Worm (Caenorhabditis elegans) whole organism, L2 larva: ENCODE results near the gene F17C11.26.

ENCODE experiments used
- C34F6.9 ChIP-seq: fragments of 150-350 bp; optimal IDR thresholded peaks from 2 replicates; lab custom pipeline; 2014; ENCODE audit warnings: missing biosample characterization, missing genetic modification characterization
- F13H6.1 ChIP-seq: sonication (generic microtip); optimal IDR thresholded peaks from 2 replicates; lab custom pipeline; 2016; ENCODE audit warnings: missing genetic modification characterization, missing compliant biosample characterization
- R02D3.7 ChIP-seq: fragments of 150-350 bp; optimal IDR thresholded peaks from 2 replicates; lab custom pipeline; 2014; ENCODE audit warnings: missing biosample characterization, missing genetic modification characterization
- ZK546.5 ChIP-seq: sonication (generic microtip); optimal IDR thresholded peaks from 2 replicates; lab custom pipeline; 2017; ENCODE audit warnings: missing biosample characterization, missing genetic modification characterization
- aly-2 ChIP-seq: fragments of 150-350 bp; optimal IDR thresholded peaks from 2 replicates; lab custom pipeline; 2014; ENCODE audit warnings: missing biosample characterization, missing genetic modification characterization
- ama-1 ChIP-seq: fragments of 150-350 bp; optimal IDR thresholded peaks from 2 replicates; lab custom pipeline; 2018; ENCODE audit warnings: inconsistent platforms
- blmp-1 ChIP-seq: sonication (generic microtip); optimal IDR thresholded peaks from 2 replicates; lab custom pipeline; 2017; ENCODE audit warnings: missing genetic modification characterization, mild to moderate bottlenecking, missing compliant biosample characterization, antibody characterized with exemption, moderate library complexity; ENCODE audit not compliant: insufficient read depth
- ceh-16 ChIP-seq: fragments of 150-350 bp; optimal IDR thresholded peaks from 2 replicates; lab custom pipeline; 2014; ENCODE audit warnings: missing biosample characterization, missing genetic modification characterization
- ceh-82 ChIP-seq: fragments of 150-350 bp; optimal IDR thresholded peaks from 2 replicates; lab custom pipeline; 2014; ENCODE audit warnings: missing biosample characterization, missing genetic modification characterization
- crh-2 ChIP-seq: sonication (generic microtip); optimal IDR thresholded peaks from 2 replicates; lab custom pipeline; 2017; ENCODE audit warnings: missing biosample characterization, missing genetic modification characterization
- dmd-4 ChIP-seq: sonication (generic microtip); optimal IDR thresholded peaks from 2 replicates; lab custom pipeline; 2017; ENCODE audit warnings: missing biosample characterization, missing genetic modification characterization
- egl-27 ChIP-seq: sonication (generic microtip); optimal IDR thresholded peaks from 3 replicates; lab custom pipeline; 2017; ENCODE audit warnings: missing biosample characterization, missing genetic modification reagents, missing genetic modification characterization
- elt-1 ChIP-seq: fragments of 150-350 bp; optimal IDR thresholded peaks from 2 replicates; lab custom pipeline; 2014; ENCODE audit warnings: missing biosample characterization, missing genetic modification characterization
- fos-1 ChIP-seq: fragments of 150-350 bp; optimal IDR thresholded peaks from 2 replicates; lab custom pipeline; 2014; ENCODE audit warnings: missing biosample characterization, missing genetic modification characterization
- gmeb-1 ChIP-seq: fragments of 150-350 bp; optimal IDR thresholded peaks from 2 replicates; lab custom pipeline; 2014; ENCODE audit warnings: missing biosample characterization, missing genetic modification characterization
- lin-11 ChIP-seq: fragments of 150-350 bp; sonication (generic microtip); optimal IDR thresholded peaks from 2 replicates; lab custom pipeline; 2014; ENCODE audit warnings: missing biosample characterization, missing genetic modification characterization, inconsistent platforms, mixed read lengths
- lin-13 ChIP-seq: fragments of 150-350 bp; optimal IDR thresholded peaks from 2 replicates; lab custom pipeline; 2014; ENCODE audit warnings: missing biosample characterization, missing genetic modification reagents, missing genetic modification characterization
- lin-39 ChIP-seq: fragments of 150-350 bp; optimal IDR thresholded peaks from 2 replicates; lab custom pipeline; 2014; ENCODE audit warnings: missing biosample characterization, missing genetic modification reagents, missing genetic modification characterization
- lsy-2 ChIP-seq, 2 experiments: fragments of 150-350 bp in 1 of 2; sonication (generic microtip) in 1 of 2; optimal IDR thresholded peaks; 2 replicates each; lab custom pipeline; 2014 to 2017; ENCODE audit warnings: missing biosample characterization in 2 of 2, missing genetic modification characterization in 2 of 2
- mab-5 ChIP-seq: fragments of 150-350 bp; optimal IDR thresholded peaks from 2 replicates; lab custom pipeline; 2014; ENCODE audit warnings: missing biosample characterization, missing genetic modification characterization
- mbf-1 ChIP-seq: sonication (generic microtip); optimal IDR thresholded peaks from 2 replicates; lab custom pipeline; 2017; ENCODE audit warnings: missing biosample characterization, missing genetic modification characterization
- mdl-1 ChIP-seq, 2 experiments: fragments of 150-350 bp in 1 of 2; sonication (generic microtip) in 1 of 2; optimal IDR thresholded peaks; 2 replicates each; lab custom pipeline; 2017; ENCODE audit warnings: missing biosample characterization in 2 of 2, missing genetic modification characterization in 2 of 2
- nhr-10 ChIP-seq: sonication (generic microtip); optimal IDR thresholded peaks from 2 replicates; lab custom pipeline; 2017; ENCODE audit warnings: missing biosample characterization, missing genetic modification characterization
- nhr-11 ChIP-seq: fragments of 150-350 bp; optimal IDR thresholded peaks from 2 replicates; lab custom pipeline; 2014; ENCODE audit warnings: missing biosample characterization, missing genetic modification characterization
- nhr-12 ChIP-seq: fragments of 150-350 bp; optimal IDR thresholded peaks from 2 replicates; lab custom pipeline; 2014; ENCODE audit warnings: missing biosample characterization, missing genetic modification characterization
- nhr-129 ChIP-seq: fragments of 150-350 bp; optimal IDR thresholded peaks from 2 replicates; lab custom pipeline; 2014; ENCODE audit warnings: missing biosample characterization, missing genetic modification characterization
- nhr-21 ChIP-seq: fragments of 150-350 bp; optimal IDR thresholded peaks from 2 replicates; lab custom pipeline; 2014; ENCODE audit warnings: missing biosample characterization, missing genetic modification characterization
- nhr-23 ChIP-seq: fragments of 150-350 bp; optimal IDR thresholded peaks from 2 replicates; lab custom pipeline; 2014; ENCODE audit warnings: missing biosample characterization, missing genetic modification reagents, missing genetic modification characterization
- nhr-237 ChIP-seq: fragments of 150-350 bp; optimal IDR thresholded peaks from 2 replicates; lab custom pipeline; 2014; ENCODE audit warnings: missing biosample characterization, missing genetic modification characterization
- nhr-25 ChIP-seq: fragments of 150-350 bp; sonication (generic microtip); optimal IDR thresholded peaks from 3 replicates; lab custom pipeline; 2014; ENCODE audit warnings: missing biosample characterization, missing genetic modification characterization
- peb-1 ChIP-seq: fragments of 150-350 bp; optimal IDR thresholded peaks from 2 replicates; lab custom pipeline; 2014; ENCODE audit warnings: missing biosample characterization, missing genetic modification characterization
- sem-4 ChIP-seq: fragments of 150-350 bp; optimal IDR thresholded peaks from 2 replicates; lab custom pipeline; 2014; ENCODE audit warnings: missing biosample characterization, missing genetic modification reagents, missing genetic modification characterization
- skn-1 ChIP-seq: sonication (generic microtip); optimal IDR thresholded peaks from 2 replicates; lab custom pipeline; 2017; ENCODE audit warnings: missing biosample characterization, missing genetic modification characterization
- sma-9 ChIP-seq, 2 experiments: fragments of 150-350 bp in 1 of 2; sonication (generic microtip) in 1 of 2; optimal IDR thresholded peaks; 2 replicates each; lab custom pipeline; 2014 to 2016; ENCODE audit warnings: missing genetic modification characterization in 2 of 2, mild to moderate bottlenecking in 1 of 2, missing biosample characterization in 1 of 2, missing compliant biosample characterization in 1 of 2, missing genetic modification reagents in 1 of 2, moderate library complexity in 1 of 2
- snpc-4 ChIP-seq: fragments of 150-350 bp; optimal IDR thresholded peaks from 2 replicates; lab custom pipeline; 2014; ENCODE audit warnings: missing biosample characterization, missing genetic modification characterization
- unc-39 ChIP-seq: fragments of 150-350 bp; optimal IDR thresholded peaks from 2 replicates; lab custom pipeline; 2014; ENCODE audit warnings: missing biosample characterization, missing genetic modification characterization
- unc-55 ChIP-seq: fragments of 150-350 bp; sonication (generic microtip); optimal IDR thresholded peaks from 3 replicates; lab custom pipeline; 2014; ENCODE audit warnings: missing biosample characterization, missing genetic modification reagents, missing genetic modification characterization
- unc-62 ChIP-seq: fragments of 150-350 bp; optimal IDR thresholded peaks from 2 replicates; lab custom pipeline; 2014; ENCODE audit warnings: missing biosample characterization, missing genetic modification reagents, missing genetic modification characterization
- zag-1 ChIP-seq: fragments of 150-350 bp; optimal IDR thresholded peaks from 2 replicates; lab custom pipeline; 2014; ENCODE audit warnings: missing biosample characterization, missing genetic modification characterization
- ztf-1 ChIP-seq: fragments of 200-800 bp; sonication (Bioruptor generic); conservative IDR thresholded peaks from 2 replicates; pipeline ENCODE4 v1.3.6; 2022; ENCODE audit warnings: missing genetic modification characterization, missing compliant biosample characterization
- ztf-11 ChIP-seq: sonication (generic microtip); optimal IDR thresholded peaks from 2 replicates; lab custom pipeline; 2017; ENCODE audit warnings: missing biosample characterization, missing genetic modification characterization
- ztf-4 ChIP-seq: fragments of 150-350 bp; optimal IDR thresholded peaks from 2 replicates; lab custom pipeline; 2014; ENCODE audit warnings: missing biosample characterization, missing genetic modification characterization

F17C11.26 gene

DNA sequence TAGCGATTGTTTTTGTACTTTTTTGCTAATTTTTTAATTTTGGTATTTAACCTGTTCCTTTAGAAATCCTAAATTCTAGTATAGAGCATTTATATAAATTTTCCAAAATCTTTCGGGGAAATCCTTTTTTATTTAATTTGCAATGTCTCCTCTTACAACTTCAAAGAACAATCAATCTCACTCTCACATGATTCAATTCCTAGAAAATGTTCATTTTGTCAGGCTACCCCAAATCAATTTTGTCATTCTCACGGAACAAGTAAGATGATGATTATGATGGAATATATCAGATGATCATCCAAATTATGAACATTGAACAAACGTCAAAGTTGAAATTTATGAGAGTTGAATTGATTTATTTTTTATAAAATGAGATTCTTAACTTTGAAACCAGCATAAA, 4.0 kb upstream of the F17C11.26 start (continued):
- TF ChIP-seq ZK546.5 (tag; lab: Kevin White, UChicago) = no peak
- TF ChIP-seq unc-55 (GFP tag; lab: Kevin White, UChicago) = no peak
- TF ChIP-seq nhr-12 (tag; lab: Kevin White, UChicago) = no peak
- no peak for TF ChIP-seq peb-1 (tag; lab: Kevin White, UChicago)
- peak; percentile 55 for TF ChIP-seq skn-1 (tag; lab: Kevin White, UChicago)
- TF ChIP-seq nhr-10 (tag; lab: Kevin White, UChicago) = no peak
- TF ChIP-seq R02D3.7 = no peak
- TF ChIP-seq ceh-16 = no peak
- no peak for TF ChIP-seq lin-39 (tag; lab: Kevin White, UChicago)
- no peak for TF ChIP-seq ztf-1
- TF ChIP-seq mdl-1 (tag; optimal IDR thresholded peaks at IDR 0.05; lab: Kevin White, UChicago) = no peak
- peak; percentile 61 for TF ChIP-seq ztf-4 (tag; lab: Kevin White, UChicago)
- no peak for TF ChIP-seq dmd-4
- peak; percentile 63 for TF ChIP-seq sem-4
- peak; percentile 84 for TF ChIP-seq sma-9 (GFP tag; optimal IDR thresholded peaks at IDR 0.05; lab: Kevin White, UChicago)
- TF ChIP-seq sma-9 (tag; optimal IDR thresholded peaks at IDR 0.05; lab: Kevin White, UChicago) = no peak
- TF ChIP-seq aly-2 (tag; lab: Kevin White, UChicago) = no peak

DNA sequence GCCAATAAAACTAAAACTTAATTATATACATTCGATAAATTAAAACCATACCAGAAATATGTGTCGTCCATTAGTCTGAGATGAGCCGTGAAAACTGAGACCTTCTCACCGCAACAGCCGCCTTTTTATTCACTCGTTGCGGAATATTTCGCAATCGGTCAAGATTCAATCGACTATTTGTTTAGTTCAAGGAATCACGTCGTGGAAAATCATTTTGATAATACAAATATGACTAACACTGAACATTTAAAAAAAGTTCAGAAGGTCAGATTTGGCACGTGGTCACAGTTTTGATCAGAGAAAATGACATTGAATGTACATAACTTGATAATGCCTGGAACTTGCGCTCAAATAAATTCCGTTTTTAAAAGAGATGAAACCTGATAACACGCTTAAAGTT, 2.5 kb upstream of the F17C11.26 start, which contains the start of gene F17C11.11:
Gene F17C11.11 (minus strand): TSS at position 79 of the 400 bp plus-strand sequence.
- TF ChIP-seq unc-39 (tag; lab: Kevin White, UChicago) = no peak
- no peak for TF ChIP-seq elt-1 (tag; lab: Kevin White, UChicago)
- no peak for TF ChIP-seq mbf-1 (tag; lab: Kevin White, UChicago)
- TF ChIP-seq lin-11 (tag; lab: Kevin White, UChicago) = no peak
- TF ChIP-seq nhr-11 (tag; lab: Kevin White, UChicago) = no peak
- no peak for TF ChIP-seq mdl-1 (tag; optimal IDR thresholded peaks at IDR 0.05; lab: Kevin White, UChicago)
- no peak for TF ChIP-seq nhr-25 (tag; lab: Kevin White, UChicago)
- TF ChIP-seq skn-1 (tag; lab: Kevin White, UChicago) = no peak
- TF ChIP-seq gmeb-1 = peak; percentile 23
- TF ChIP-seq blmp-1 = no peak
- TF ChIP-seq ceh-82 (tag; lab: Kevin White, UChicago) = no peak
- no peak for TF ChIP-seq ztf-11 (tag; lab: Kevin White, UChicago)
- no peak for TF ChIP-seq ztf-4 (tag; lab: Kevin White, UChicago)
- TF ChIP-seq F13H6.1 (tag; lab: Kevin White, UChicago) = peak; percentile 26
- no peak for TF ChIP-seq R02D3.7
- TF ChIP-seq lin-13 (GFP tag; lab: Kevin White, UChicago) = no peak
- TF ChIP-seq C34F6.9 (tag; lab: Kevin White, UChicago) = peak; percentile 28
- TF ChIP-seq nhr-23 (tag; lab: Kevin White, UChicago) = no peak
- no peak for TF ChIP-seq ZK546.5 (tag; lab: Kevin White, UChicago)
- TF ChIP-seq snpc-4 = no peak
- peak; percentile 58 for TF ChIP-seq fos-1 (tag; lab: Kevin White, UChicago)
- no peak for TF ChIP-seq nhr-10 (tag; lab: Kevin White, UChicago)
- no peak for TF ChIP-seq zag-1 (tag; lab: Kevin White, UChicago)
- TF ChIP-seq nhr-12 (tag; lab: Kevin White, UChicago) = no peak
- no peak for TF ChIP-seq peb-1 (tag; lab: Kevin White, UChicago)
- peak; percentile 99 for TF ChIP-seq nhr-129 (tag; lab: Kevin White, UChicago)
- peak; percentile 47 for TF ChIP-seq crh-2
- no peak for TF ChIP-seq ama-1 (lab: Kevin White, UChicago)
- no peak for TF ChIP-seq dmd-4
- peak; percentile 68 for TF ChIP-seq sma-9 (GFP tag; optimal IDR thresholded peaks at IDR 0.05; lab: Kevin White, UChicago)
- TF ChIP-seq sma-9 (tag; optimal IDR thresholded peaks at IDR 0.05; lab: Kevin White, UChicago) = no peak
- TF ChIP-seq lin-39 (tag; lab: Kevin White, UChicago) = no peak
- TF ChIP-seq aly-2 (tag; lab: Kevin White, UChicago) = no peak
- no peak for TF ChIP-seq lsy-2 (tag; optimal IDR thresholded peaks at IDR 0.05; lab: Kevin White, UChicago)
- TF ChIP-seq nhr-21 = peak; percentile 20
- no peak for TF ChIP-seq unc-62 (GFP tag; lab: Kevin White, UChicago)
- TF ChIP-seq ceh-16 = no peak
- no peak for TF ChIP-seq ztf-1

DNA sequence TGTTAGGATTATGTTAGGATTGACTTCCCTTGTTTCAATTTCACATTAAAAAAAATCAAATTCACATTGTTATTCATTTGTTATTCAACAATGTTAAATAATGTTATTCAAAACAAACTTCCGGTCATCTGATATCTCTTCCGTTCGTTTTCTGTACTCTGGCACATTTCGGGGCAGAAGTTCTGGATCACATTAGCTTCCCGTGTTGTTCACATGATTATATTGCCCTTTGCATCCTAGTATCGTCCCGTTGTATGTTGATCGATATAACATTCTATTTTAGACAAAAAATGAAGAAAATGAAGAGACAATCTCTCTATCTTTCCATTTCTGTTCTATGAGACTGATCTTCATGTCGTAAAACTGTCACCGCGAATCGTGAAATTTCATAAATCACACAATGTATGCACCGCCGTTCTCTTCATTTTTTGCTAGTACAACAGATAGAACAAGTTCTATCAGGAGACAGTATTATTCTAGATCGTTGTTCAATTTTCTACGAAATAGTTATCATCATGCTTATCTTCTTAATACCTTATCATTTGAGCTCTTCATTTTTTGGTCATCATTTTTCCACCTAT, 1.2 kb upstream of the F17C11.26 start:
- TF ChIP-seq unc-39 (tag; lab: Kevin White, UChicago) (no peak), sem-4 (no peak), nhr-10 (tag; lab: Kevin White, UChicago) (no peak), blmp-1 (no peak), sma-9 (GFP tag; optimal IDR thresholded peaks at IDR 0.05; lab: Kevin White, UChicago) (peak; percentile 65), sma-9 (tag; optimal IDR thresholded peaks at IDR 0.05; lab: Kevin White, UChicago) (no peak), ceh-82 (tag; lab: Kevin White, UChicago) (no peak), mab-5 (tag; lab: Kevin White, UChicago) (no peak), mbf-1 (tag; lab: Kevin White, UChicago) (no peak), nhr-21 (peak; percentile 68), ZK546.5 (tag; lab: Kevin White, UChicago) (no peak), elt-1 (tag; lab: Kevin White, UChicago) (no peak), ceh-16 (no peak), C34F6.9 (tag; lab: Kevin White, UChicago) (no peak), nhr-12 (tag; lab: Kevin White, UChicago) (no peak), unc-62 (GFP tag; lab: Kevin White, UChicago) (peak; percentile 24), egl-27 (no peak), nhr-237 (no peak), skn-1 (tag; lab: Kevin White, UChicago) (no peak), lin-13 (GFP tag; lab: Kevin White, UChicago) (no peak), zag-1 (tag; lab: Kevin White, UChicago) (no peak)
- TF ChIP-seq, all 48 proteins: peak for 3
